Worm (Caenorhabditis elegans): ENCODE data around the gene srsx-7.

srsx-7 gene

ce11 chrV:7901222-7901621 lies 24.4 kb upstream of the srsx-7 start:
- no peak for TF ChIP-seq hmbx-1 (tag; optimal IDR thresholded peaks at IDR 0.05)
- no peak for TF ChIP-seq hnd-1 (tag; optimal IDR thresholded peaks at IDR 0.05)
- TF ChIP-seq B0310.2 (tag; optimal IDR thresholded peaks at IDR 0.05), result no peak
- TF ChIP-seq sea-1 (GFP tag; conservative IDR thresholded peaks at IDR 0.05), result no peak
- no peak for TF ChIP-seq ets-7 (tag; optimal IDR thresholded peaks at IDR 0.05)
- no peak for TF ChIP-seq pes-1 (GFP tag; IDR thresholded peaks at IDR 0.05)
- no peak for TF ChIP-seq tbx-37 (GFP tag; conservative IDR thresholded peaks at IDR 0.05)
- TF ChIP-seq F13C5.2 (tag; optimal IDR thresholded peaks at IDR 0.05), result no peak

- TF ChIP-seq B0310.2 (tag; optimal IDR thresholded peaks at IDR 0.05), result no peak
- TF ChIP-seq F13C5.2 (tag; optimal IDR thresholded peaks at IDR 0.05), result no peak
- TF ChIP-seq hmbx-1 (tag; optimal IDR thresholded peaks at IDR 0.05), result no peak
- TF ChIP-seq aly-1 (tag; optimal IDR thresholded peaks at IDR 0.05), result no peak
- TF ChIP-seq ceh-36 (tag; optimal IDR thresholded peaks at IDR 0.05), result no peak
- TF ChIP-seq ama-1 (optimal IDR thresholded peaks at IDR 0.05), result no peak
- no peak for TF ChIP-seq hnd-1 (tag; optimal IDR thresholded peaks at IDR 0.05)
- TF ChIP-seq pes-1 (GFP tag; IDR thresholded peaks at IDR 0.05), result no peak
- no peak for TF ChIP-seq tra-4 (tag; optimal IDR thresholded peaks at IDR 0.05)
- no peak for TF ChIP-seq flt-1 (GFP tag; IDR thresholded peaks at IDR 0.05)
- no peak for TF ChIP-seq scrt-1 (GFP tag; IDR thresholded peaks at IDR 0.05)
- TF ChIP-seq ets-7 (tag; optimal IDR thresholded peaks at IDR 0.05), result no peak
- TF ChIP-seq tbx-37 (GFP tag; conservative IDR thresholded peaks at IDR 0.05), result no peak
- TF ChIP-seq ceh-13 (GFP tag; optimal IDR thresholded peaks at IDR 0.05), result no peak
- TF ChIP-seq hmg-4 (GFP tag; optimal IDR thresholded peaks at IDR 0.05), result no peak
Measured at ce11 chrV:7904389-7904788, 21.2 kb upstream of the srsx-7 start.

ce11 chrV:7908431-7908830 lies 17.2 kb upstream of the srsx-7 start:
- TF ChIP-seq pes-1 (GFP tag; IDR thresholded peaks at IDR 0.05) (no peak), hmbx-1 (tag; optimal IDR thresholded peaks at IDR 0.05) (no peak), tbx-37 (GFP tag; conservative IDR thresholded peaks at IDR 0.05) (no peak), ceh-36 (tag; optimal IDR thresholded peaks at IDR 0.05) (no peak), hnd-1 (tag; optimal IDR thresholded peaks at IDR 0.05) (no peak), aly-1 (tag; optimal IDR thresholded peaks at IDR 0.05) (no peak), hmg-4 (GFP tag; optimal IDR thresholded peaks at IDR 0.05) (no peak), tra-4 (tag; optimal IDR thresholded peaks at IDR 0.05) (no peak), B0310.2 (tag; optimal IDR thresholded peaks at IDR 0.05) (no peak), flt-1 (GFP tag; IDR thresholded peaks at IDR 0.05) (no peak), scrt-1 (GFP tag; IDR thresholded peaks at IDR 0.05) (no peak), sea-1 (GFP tag; conservative IDR thresholded peaks at IDR 0.05) (no peak), F13C5.2 (tag; optimal IDR thresholded peaks at IDR 0.05) (no peak), ceh-13 (GFP tag; optimal IDR thresholded peaks at IDR 0.05) (no peak), ets-7 (tag; optimal IDR thresholded peaks at IDR 0.05) (no peak), tbx-11 (GFP tag; IDR thresholded peaks at IDR 0.05) (no peak), ama-1 (optimal IDR thresholded peaks at IDR 0.05) (no peak)

ce11 chrV:7926784-7927183 lies 1.2 kb downstream of the srsx-7 start, which contains the start of gene srsx-6:
TSS of gene srsx-6 (plus strand) at chrV:7927084.
- TF ChIP-seq aly-1 (tag; optimal IDR thresholded peaks at IDR 0.05) (no peak), ets-7 (tag; optimal IDR thresholded peaks at IDR 0.05) (no peak), ama-1 (optimal IDR thresholded peaks at IDR 0.05) (no peak), hmg-4 (GFP tag; optimal IDR thresholded peaks at IDR 0.05) (no peak), ceh-36 (tag; optimal IDR thresholded peaks at IDR 0.05) (no peak), F13C5.2 (tag; optimal IDR thresholded peaks at IDR 0.05) (no peak), ceh-13 (GFP tag; optimal IDR thresholded peaks at IDR 0.05) (no peak), tbx-11 (GFP tag; IDR thresholded peaks at IDR 0.05) (no peak), flt-1 (GFP tag; IDR thresholded peaks at IDR 0.05) (no peak), tra-4 (tag; optimal IDR thresholded peaks at IDR 0.05) (no peak), sea-1 (GFP tag; conservative IDR thresholded peaks at IDR 0.05) (no peak), hnd-1 (tag; optimal IDR thresholded peaks at IDR 0.05) (no peak), pes-1 (GFP tag; IDR thresholded peaks at IDR 0.05) (no peak), B0310.2 (tag; optimal IDR thresholded peaks at IDR 0.05) (no peak), tbx-37 (GFP tag; conservative IDR thresholded peaks at IDR 0.05) (no peak), scrt-1 (GFP tag; IDR thresholded peaks at IDR 0.05) (no peak), hmbx-1 (tag; optimal IDR thresholded peaks at IDR 0.05) (no peak)

ce11 chrV:7928660-7929059 lies 3.1 kb downstream of the srsx-7 start, which contains the start of gene srsx-5:
TSS of gene srsx-5 (plus strand) at chrV:7928960.
- TF ChIP-seq ets-7 (tag; optimal IDR thresholded peaks at IDR 0.05) (no peak), ceh-13 (GFP tag; optimal IDR thresholded peaks at IDR 0.05) (no peak), B0310.2 (tag; optimal IDR thresholded peaks at IDR 0.05) (no peak), aly-1 (tag; optimal IDR thresholded peaks at IDR 0.05) (no peak), hnd-1 (tag; optimal IDR thresholded peaks at IDR 0.05) (no peak), tbx-11 (GFP tag; IDR thresholded peaks at IDR 0.05) (no peak), sea-1 (GFP tag; conservative IDR thresholded peaks at IDR 0.05) (no peak), tbx-37 (GFP tag; conservative IDR thresholded peaks at IDR 0.05) (no peak), scrt-1 (GFP tag; IDR thresholded peaks at IDR 0.05) (no peak), pes-1 (GFP tag; IDR thresholded peaks at IDR 0.05) (no peak), flt-1 (GFP tag; IDR thresholded peaks at IDR 0.05) (no peak), tra-4 (tag; optimal IDR thresholded peaks at IDR 0.05) (no peak), ama-1 (optimal IDR thresholded peaks at IDR 0.05) (no peak), F13C5.2 (tag; optimal IDR thresholded peaks at IDR 0.05) (no peak), hmg-4 (GFP tag; optimal IDR thresholded peaks at IDR 0.05) (no peak), hmbx-1 (tag; optimal IDR thresholded peaks at IDR 0.05) (no peak)

ce11 chrV:7932998-7933397 lies 7.4 kb downstream of the srsx-7 start, which contains the start of gene ncx-10:
TSS of gene ncx-10 (minus strand) at chrV:7933098.
- TF ChIP-seq tbx-37 (GFP tag; conservative IDR thresholded peaks at IDR 0.05), result no peak
- TF ChIP-seq scrt-1 (GFP tag; IDR thresholded peaks at IDR 0.05), result no peak
- TF ChIP-seq ceh-36 (tag; optimal IDR thresholded peaks at IDR 0.05), result no peak
- no peak for TF ChIP-seq ama-1 (optimal IDR thresholded peaks at IDR 0.05)
- no peak for TF ChIP-seq ets-7 (tag; optimal IDR thresholded peaks at IDR 0.05)
- no peak for TF ChIP-seq hmg-4 (GFP tag; optimal IDR thresholded peaks at IDR 0.05)
- TF ChIP-seq pes-1 (GFP tag; IDR thresholded peaks at IDR 0.05), result no peak
- no peak for TF ChIP-seq sea-1 (GFP tag; conservative IDR thresholded peaks at IDR 0.05)
- no peak for TF ChIP-seq tra-4 (tag; optimal IDR thresholded peaks at IDR 0.05)
- no peak for TF ChIP-seq F13C5.2 (tag; optimal IDR thresholded peaks at IDR 0.05)
- TF ChIP-seq B0310.2 (tag; optimal IDR thresholded peaks at IDR 0.05), result no peak
- TF ChIP-seq flt-1 (GFP tag; IDR thresholded peaks at IDR 0.05), result no peak
- no peak for TF ChIP-seq hnd-1 (tag; optimal IDR thresholded peaks at IDR 0.05)

ce11 chrV:7937152-7937551 lies 11.6 kb downstream of the srsx-7 start, which contains the start of gene srsx-3:
TSS of gene srsx-3 (minus strand) at chrV:7937252.
- TF ChIP-seq ama-1 (optimal IDR thresholded peaks at IDR 0.05) (no peak), hmbx-1 (tag; optimal IDR thresholded peaks at IDR 0.05) (no peak), ceh-36 (tag; optimal IDR thresholded peaks at IDR 0.05) (no peak), tbx-37 (GFP tag; conservative IDR thresholded peaks at IDR 0.05) (no peak), F13C5.2 (tag; optimal IDR thresholded peaks at IDR 0.05) (no peak), ets-7 (tag; optimal IDR thresholded peaks at IDR 0.05) (no peak), ceh-13 (GFP tag; optimal IDR thresholded peaks at IDR 0.05) (no peak), sea-1 (GFP tag; conservative IDR thresholded peaks at IDR 0.05) (no peak), pes-1 (GFP tag; IDR thresholded peaks at IDR 0.05) (no peak), tbx-11 (GFP tag; IDR thresholded peaks at IDR 0.05) (no peak)

Measured in whole organism, early embryonic.